Fruit fly (Drosophila melanogaster) Kc167 (cell line): Measurements from ENCODE around the gene abd-A.

ENCODE experiments used
- Sin3A ChIP-seq: fragments of >200 bp; optimal IDR thresholded peaks from 2 replicates; lab custom pipeline; 2018; ENCODE audit warnings: missing external identifiers
- insv ChIP-seq: fragments of >200 bp; optimal IDR thresholded peaks from 3 replicates; lab custom pipeline; 2018; ENCODE audit warnings: missing external identifiers
- ttk ChIP-seq: sonication (Bioruptor generic); optimal IDR thresholded peaks from 2 replicates; lab custom pipeline; 2017; ENCODE audit warnings: missing external identifiers

dm6 chr3R:16821473-16821872 lies 8.4 kb downstream of the abd-A start:
- TF ChIP-seq ttk = no peak
- TF ChIP-seq Sin3A (lab: Kevin White, UChicago) = no peak
- TF ChIP-seq insv (lab: Kevin White, UChicago) = no peak
